Fruit fly (Drosophila melanogaster): Measurements from ENCODE around the gene Sfp93F.

DNA sequence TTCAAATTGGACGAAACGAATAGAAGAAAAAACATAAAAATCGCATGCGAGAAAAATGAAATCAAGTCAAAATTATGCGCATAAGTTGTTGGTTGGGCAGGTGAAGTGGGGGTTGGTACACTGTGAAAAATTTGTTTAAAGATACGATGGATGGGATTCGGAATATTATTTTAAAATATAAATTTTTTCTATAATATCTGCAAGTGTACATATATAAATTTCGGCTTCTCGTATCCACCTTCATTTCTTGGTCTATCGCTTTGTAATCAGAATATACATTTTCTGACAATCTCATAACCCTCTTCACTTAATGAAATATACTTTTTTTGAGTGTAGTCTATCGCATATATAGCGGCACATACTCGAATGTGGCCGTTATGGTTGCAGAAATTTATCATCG lies 32.8 kb downstream of the Sfp93F start:
- TF ChIP-seq psq (GFP tag; optimal IDR thresholded peaks at IDR 0.05) (no peak), Dfd (GFP tag; optimal IDR thresholded peaks at IDR 0.05) (no peak), h (GFP tag; optimal IDR thresholded peaks at IDR 0.05) (no peak), CG32264 (GFP tag; optimal IDR thresholded peaks at IDR 0.05) (no peak), Mio (GFP tag; optimal IDR thresholded peaks at IDR 0.05) (no peak), Sp1 (GFP tag; optimal IDR thresholded peaks at IDR 0.05) (no peak), CrebA (GFP tag; optimal IDR thresholded peaks at IDR 0.05; ENCODE audit: borderline replicate concordance) (no peak), Abd-B (GFP tag; optimal IDR thresholded peaks at IDR 0.05) (no peak), lola (GFP tag; optimal IDR thresholded peaks at IDR 0.05) (no peak), pan (optimal IDR thresholded peaks at IDR 0.05) (no peak), Hnf4 (GFP tag; optimal IDR thresholded peaks at IDR 0.05) (no peak), br (GFP tag; optimal IDR thresholded peaks at IDR 0.05) (no peak), OdsH (GFP tag; optimal IDR thresholded peaks at IDR 0.05) (no peak), dsf (GFP tag; optimal IDR thresholded peaks at IDR 0.05; ENCODE audit: borderline replicate concordance) (no peak)

Data from whole organism, wandering third instar larva.